Worm (Caenorhabditis elegans): ENCODE results near the gene T05C12.1.

Gene T05C12.1

DNA sequence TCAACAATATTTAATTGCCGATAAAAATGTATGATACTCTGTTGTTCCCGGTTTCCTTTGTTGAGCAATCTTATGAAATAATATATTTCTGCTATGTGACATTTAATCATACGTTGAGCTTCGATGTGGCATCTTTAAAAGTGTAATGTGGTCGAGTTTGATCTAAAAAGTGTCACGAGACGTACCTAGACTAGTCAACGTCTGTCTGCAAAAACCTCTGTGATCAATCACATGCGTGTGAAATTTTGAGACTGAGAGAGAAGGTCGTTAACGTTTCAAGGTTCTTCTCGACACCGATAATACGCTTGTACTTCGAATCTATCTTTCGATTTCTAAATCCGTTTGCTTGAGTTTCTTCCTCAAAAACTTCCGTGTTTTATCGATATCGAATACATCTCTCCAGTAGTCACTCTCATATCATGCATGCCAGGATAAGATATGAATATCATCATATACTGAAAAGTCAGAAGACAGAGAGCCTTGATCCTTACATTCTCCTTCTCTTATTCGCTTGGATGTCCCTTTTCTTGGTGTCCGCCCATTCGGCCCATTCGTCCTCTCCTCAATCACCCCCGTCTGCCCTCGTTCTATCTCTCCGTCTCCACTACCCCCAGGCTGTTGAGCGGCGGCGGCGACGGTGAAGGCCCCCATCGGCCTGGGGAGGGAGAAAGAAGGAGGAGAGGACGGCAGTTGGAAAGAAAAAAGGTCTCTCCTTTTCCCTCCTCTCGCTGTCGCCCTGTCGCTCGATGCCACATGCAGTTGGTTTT lies 45.0 kb upstream of the T05C12.1 start (continued):
- TF ChIP-seq nhr-43 (tag; optimal IDR thresholded peaks at IDR 0.05; ENCODE audit: poor library complexity, severe bottlenecking) = peak; percentile 58
- TF ChIP-seq nhr-12 (tag; optimal IDR thresholded peaks at IDR 0.05) = no peak
- no peak for TF ChIP-seq eor-1 (tag; optimal IDR thresholded peaks at IDR 0.05)
- TF ChIP-seq ceh-16 (tag; optimal IDR thresholded peaks at IDR 0.05) = no peak
- no peak for TF ChIP-seq mdl-1 (tag; optimal IDR thresholded peaks at IDR 0.05)
- TF ChIP-seq aly-2 (tag; optimal IDR thresholded peaks at IDR 0.05) = no peak
- TF ChIP-seq unc-62 (GFP tag; optimal IDR thresholded peaks at IDR 0.05) = peak; percentile 42
- peak; percentile 0 for TF ChIP-seq tbx-2 (tag; optimal IDR thresholded peaks at IDR 0.05)
- no peak for TF ChIP-seq nhr-11 (tag; optimal IDR thresholded peaks at IDR 0.05)
- TF ChIP-seq ztf-11 (tag; optimal IDR thresholded peaks at IDR 0.05) = no peak
- TF ChIP-seq pqm-1 (tag; optimal IDR thresholded peaks at IDR 0.05) = no peak
- TF ChIP-seq ztf-4 (tag; optimal IDR thresholded peaks at IDR 0.05) = peak; percentile 50

DNA sequence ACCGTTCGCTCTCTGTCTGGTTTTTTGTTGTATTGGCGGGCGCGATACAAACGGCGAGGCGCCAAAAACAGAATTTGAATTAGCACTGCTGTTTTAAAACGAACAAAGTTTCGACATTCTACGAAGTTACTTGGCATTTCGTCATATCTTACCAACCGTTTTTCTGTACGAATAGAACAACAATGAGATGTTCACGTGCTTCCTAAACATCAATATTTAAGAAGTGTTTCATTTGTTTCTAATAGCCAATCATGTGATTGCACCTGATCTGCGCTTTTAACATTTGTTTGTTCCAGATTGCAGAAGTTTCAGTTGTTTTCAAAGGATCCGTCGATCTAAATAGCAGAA lies 44.5 kb upstream of the T05C12.1 start:
- TF ChIP-seq R02D3.7 (tag; optimal IDR thresholded peaks at IDR 0.05) (no peak), ceh-9 (tag; optimal IDR thresholded peaks at IDR 0.05) (no peak), egl-5 (tag; optimal IDR thresholded peaks at IDR 0.05) (no peak), nhr-43 (tag; optimal IDR thresholded peaks at IDR 0.05; ENCODE audit: poor library complexity, severe bottlenecking) (no peak), nfya-1 (tag; optimal IDR thresholded peaks at IDR 0.05; ENCODE audit: insufficient read depth) (no peak), daf-12 (tag; optimal IDR thresholded peaks at IDR 0.05) (no peak), ceh-16 (tag; optimal IDR thresholded peaks at IDR 0.05) (no peak), lin-15B (tag; optimal IDR thresholded peaks at IDR 0.05) (no peak), ztf-11 (tag; optimal IDR thresholded peaks at IDR 0.05) (no peak), nhr-25 (tag; optimal IDR thresholded peaks at IDR 0.05) (no peak), ceh-28 (tag; optimal IDR thresholded peaks at IDR 0.05) (no peak)

DNA sequence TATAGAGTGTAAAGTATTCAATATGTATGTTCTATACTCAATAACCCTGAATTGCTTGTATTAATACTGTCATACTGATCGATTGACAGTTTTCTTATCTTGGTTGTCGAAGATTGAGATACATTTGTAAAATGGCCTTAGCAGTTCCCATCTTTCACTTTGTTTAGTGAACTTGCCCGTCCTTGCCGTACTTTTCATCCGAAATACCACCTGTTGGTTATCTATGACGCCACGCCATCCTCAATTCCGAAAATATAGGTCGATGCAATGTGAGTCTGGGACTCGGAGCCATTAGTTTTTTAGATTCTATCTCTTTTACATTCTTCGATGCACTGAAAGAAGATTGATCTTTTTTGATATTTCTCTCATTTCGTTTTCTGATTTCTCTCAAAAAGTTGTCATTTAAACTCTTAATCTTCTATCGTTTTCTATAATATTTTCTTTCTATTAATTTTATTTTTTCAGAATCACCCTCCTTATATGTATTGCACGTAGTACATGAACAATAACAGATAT lies 43.9 kb upstream of the T05C12.1 start, which contains the start of gene ulp-4:
Gene ulp-4 (plus strand): TSS at position 466 of the 516 bp plus-strand sequence.
- TF ChIP-seq elt-1 (tag; optimal IDR thresholded peaks at IDR 0.05) (peak; percentile 23), sea-2 (GFP tag; optimal IDR thresholded peaks at IDR 0.05) (no peak), nhr-237 (tag; optimal IDR thresholded peaks at IDR 0.05) (no peak), ama-1 (optimal IDR thresholded peaks at IDR 0.05) (peak; percentile 34), nfya-1 (tag; optimal IDR thresholded peaks at IDR 0.05; ENCODE audit: insufficient read depth) (peak; percentile 22), fkh-10 (GFP tag; optimal IDR thresholded peaks at IDR 0.05) (no peak), nhr-25 (tag; optimal IDR thresholded peaks at IDR 0.05) (peak; percentile 72)

DNA sequence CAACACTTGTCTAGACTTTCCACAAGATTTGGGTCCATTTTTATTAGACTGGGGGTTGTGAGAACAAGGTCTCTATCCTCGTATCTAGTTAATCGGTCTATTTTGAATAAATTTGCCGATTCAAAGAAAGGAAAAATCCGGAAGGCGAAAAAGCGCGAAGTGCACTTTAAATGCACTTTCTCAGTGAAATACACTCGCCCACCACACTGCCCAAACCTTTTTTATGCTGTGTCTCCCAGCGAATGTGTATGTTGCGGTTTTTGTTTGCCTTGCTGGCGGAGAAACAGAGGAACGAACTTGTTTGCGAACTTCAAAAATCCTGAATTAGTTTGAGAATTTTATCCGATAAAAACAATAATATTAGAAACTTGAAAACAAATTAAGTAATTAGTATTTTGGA lies 42.7 kb upstream of the T05C12.1 start:
- TF ChIP-seq lsy-12 (tag; optimal IDR thresholded peaks at IDR 0.05) (peak; percentile 28), ama-1 (optimal IDR thresholded peaks at IDR 0.05) (peak; percentile 67), ZK546.5 (tag; optimal IDR thresholded peaks at IDR 0.05) (no peak), daf-12 (tag; optimal IDR thresholded peaks at IDR 0.05) (peak; percentile 62), pha-4 (tag; optimal IDR thresholded peaks at IDR 0.05) (peak; percentile 25)

DNA sequence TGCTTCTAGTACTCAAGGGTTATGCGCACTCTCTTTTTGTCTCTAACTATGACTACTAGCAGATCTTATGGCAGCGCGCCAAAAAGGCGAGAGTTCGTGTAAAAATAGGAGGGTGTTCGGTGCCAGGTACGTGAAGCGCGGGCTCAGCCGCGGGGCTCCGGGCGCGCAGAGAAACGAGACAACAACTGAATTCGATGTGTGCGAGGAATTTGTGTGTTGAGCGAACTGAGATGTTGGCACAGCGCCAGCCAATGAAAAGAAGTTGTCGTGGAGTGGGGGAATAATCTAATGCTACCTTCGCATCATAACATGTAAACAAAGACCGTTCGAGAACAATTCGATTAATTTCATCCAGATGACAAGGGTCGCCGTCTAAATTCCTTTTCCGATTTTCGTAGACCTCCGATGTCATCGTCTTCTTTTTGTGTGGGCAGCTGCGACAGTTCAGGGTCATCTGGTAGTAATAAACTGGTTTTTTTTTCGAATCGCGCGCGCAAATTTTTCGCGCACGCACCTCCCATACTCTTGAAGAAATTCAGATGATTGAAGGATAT lies 42.0 kb upstream of the T05C12.1 start:
- TF ChIP-seq tbx-2 (tag; optimal IDR thresholded peaks at IDR 0.05) = peak; percentile 53
- no peak for TF ChIP-seq unc-62 (GFP tag; optimal IDR thresholded peaks at IDR 0.05)
- no peak for TF ChIP-seq egl-27 (tag; optimal IDR thresholded peaks at IDR 0.05)
- TF ChIP-seq mml-1 (tag; optimal IDR thresholded peaks at IDR 0.05) = no peak
- TF ChIP-seq ztf-11 (tag; optimal IDR thresholded peaks at IDR 0.05) = no peak
- no peak for TF ChIP-seq nhr-77 (tag; optimal IDR thresholded peaks at IDR 0.05)
- peak; percentile 21 for TF ChIP-seq snpc-4 (tag; optimal IDR thresholded peaks at IDR 0.05)
- TF ChIP-seq sea-2 (GFP tag; optimal IDR thresholded peaks at IDR 0.05) = no peak
- TF ChIP-seq fkh-2 (tag; optimal IDR thresholded peaks at IDR 0.05) = no peak
- TF ChIP-seq skn-1 (tag; optimal IDR thresholded peaks at IDR 0.05) = no peak
- TF ChIP-seq nhr-67 (tag; optimal IDR thresholded peaks at IDR 0.05) = no peak
- peak; percentile 5 for TF ChIP-seq jun-1 (tag; optimal IDR thresholded peaks at IDR 0.05)
- no peak for TF ChIP-seq ceh-16 (tag; optimal IDR thresholded peaks at IDR 0.05)
- peak in 1 of 3 experiments; percentile 23 for TF ChIP-seq elt-3 (tag; optimal IDR thresholded peaks at IDR 0.05)
- TF ChIP-seq nfya-1 (tag; optimal IDR thresholded peaks at IDR 0.05; ENCODE audit: insufficient read depth) = peak; percentile 88
- no peak for TF ChIP-seq eor-1 (tag; optimal IDR thresholded peaks at IDR 0.05)
- peak; percentile 79 for TF ChIP-seq hmg-11 (tag; optimal IDR thresholded peaks at IDR 0.05)
- TF ChIP-seq nhr-12 (tag; optimal IDR thresholded peaks at IDR 0.05) = no peak
- no peak for TF ChIP-seq nhr-76 (tag; optimal IDR thresholded peaks at IDR 0.05)
- no peak for TF ChIP-seq daf-12 (tag; optimal IDR thresholded peaks at IDR 0.05)
- TF ChIP-seq unc-39 (tag; optimal IDR thresholded peaks at IDR 0.05) = no peak
- no peak for TF ChIP-seq aly-2 (tag; optimal IDR thresholded peaks at IDR 0.05)
- TF ChIP-seq pha-4 (tag; optimal IDR thresholded peaks at IDR 0.05) = peak; percentile 62
- TF ChIP-seq egl-5 (tag; optimal IDR thresholded peaks at IDR 0.05) = peak; percentile 60
- TF ChIP-seq fos-1 (tag; optimal IDR thresholded peaks at IDR 0.05) = no peak
- TF ChIP-seq nhr-43 (tag; optimal IDR thresholded peaks at IDR 0.05; ENCODE audit: poor library complexity, severe bottlenecking) = peak; percentile 24
- peak; percentile 19 for TF ChIP-seq nhr-11 (tag; optimal IDR thresholded peaks at IDR 0.05)
- no peak for TF ChIP-seq pqm-1 (tag; optimal IDR thresholded peaks at IDR 0.05)

Measured in whole organism, L3 larva.